Worm (Caenorhabditis elegans) whole organism, early embryonic: ENCODE results near the gene Y54G2A.36.

Experiments used
- B0310.2 ChIP-seq: sonication (generic microtip); optimal IDR thresholded peaks from 2 replicates; lab custom pipeline; 2016; ENCODE audit warnings: mild to moderate bottlenecking, missing genetic modification characterization, missing compliant biosample characterization
- F13C5.2 ChIP-seq: sonication (generic microtip); optimal IDR thresholded peaks from 2 replicates; lab custom pipeline; 2017; ENCODE audit warnings: mild to moderate bottlenecking, missing genetic modification characterization, inconsistent platforms, missing compliant biosample characterization
- aly-1 ChIP-seq: sonication (generic microtip); optimal IDR thresholded peaks from 2 replicates; lab custom pipeline; 2016; ENCODE audit warnings: missing genetic modification characterization, missing compliant biosample characterization
- ama-1 ChIP-seq: fragments of 150-350 bp; optimal IDR thresholded peaks from 2 replicates; lab custom pipeline; 2014
- ceh-13 ChIP-seq: fragments of 200-800 bp; sonication (Bioruptor generic); optimal IDR thresholded peaks from 2 replicates; lab custom pipeline; 2018; ENCODE audit warnings: mild to moderate bottlenecking, missing genetic modification characterization, missing compliant biosample characterization
- ceh-36 ChIP-seq: sonication (generic microtip); optimal IDR thresholded peaks from 2 replicates; lab custom pipeline; 2016; ENCODE audit warnings: missing genetic modification characterization, inconsistent platforms, missing compliant biosample characterization
- ets-7 ChIP-seq: sonication (generic microtip); optimal IDR thresholded peaks from 2 replicates; lab custom pipeline; 2016; ENCODE audit warnings: missing genotype, missing genetic modification characterization, missing compliant biosample characterization
- flt-1 ChIP-seq: fragments of 200-800 bp; sonication (Bioruptor generic); IDR thresholded peaks from 2 replicates; pipeline ENCODE4 v1.3.6; 2022; ENCODE audit warnings: missing genetic modification characterization, missing compliant biosample characterization
- hmbx-1 ChIP-seq: sonication (generic microtip); optimal IDR thresholded peaks from 2 replicates; lab custom pipeline; 2016; ENCODE audit warnings: mild to moderate bottlenecking, missing genetic modification characterization, missing compliant biosample characterization
- hmg-4 ChIP-seq: fragments of 200-800 bp; sonication (Bioruptor generic); optimal IDR thresholded peaks from 2 replicates; lab custom pipeline; 2018; ENCODE audit warnings: mild to moderate bottlenecking, missing genetic modification characterization, missing compliant biosample characterization
- hnd-1 ChIP-seq: sonication (generic microtip); optimal IDR thresholded peaks from 2 replicates; lab custom pipeline; 2016; ENCODE audit warnings: missing genetic modification characterization, missing compliant biosample characterization
- pes-1 ChIP-seq: fragments of 200-800 bp; sonication (Bioruptor generic); IDR thresholded peaks from 2 replicates; pipeline ENCODE4 v1.3.6; 2022; ENCODE audit warnings: missing genetic modification reagents, missing genetic modification characterization, missing compliant biosample characterization
- scrt-1 ChIP-seq: fragments of 200-800 bp; sonication (Bioruptor generic); IDR thresholded peaks from 2 replicates; pipeline ENCODE4 v1.3.6; 2022; ENCODE audit warnings: missing genetic modification characterization, missing compliant biosample characterization
- sea-1 ChIP-seq: fragments of 200-800 bp; sonication (Bioruptor generic); conservative IDR thresholded peaks from 2 replicates; pipeline ENCODE4 v1.3.6; 2022; ENCODE audit warnings: missing genetic modification characterization, missing compliant biosample characterization
- tbx-11 ChIP-seq: fragments of 200-800 bp; sonication (Bioruptor generic); IDR thresholded peaks from 2 replicates; pipeline ENCODE4 v1.3.6; 2022; ENCODE audit warnings: missing genetic modification characterization, missing compliant biosample characterization
- tbx-37 ChIP-seq: fragments of 200-800 bp; sonication (Bioruptor generic); conservative IDR thresholded peaks from 2 replicates; pipeline ENCODE4 v1.3.6; 2022; ENCODE audit warnings: missing genetic modification reagents, missing genetic modification characterization, missing compliant biosample characterization
- tra-4 ChIP-seq: sonication (generic microtip); optimal IDR thresholded peaks from 2 replicates; lab custom pipeline; 2017; ENCODE audit warnings: missing genetic modification characterization, missing compliant biosample characterization

The Y54G2A.36 gene

DNA sequence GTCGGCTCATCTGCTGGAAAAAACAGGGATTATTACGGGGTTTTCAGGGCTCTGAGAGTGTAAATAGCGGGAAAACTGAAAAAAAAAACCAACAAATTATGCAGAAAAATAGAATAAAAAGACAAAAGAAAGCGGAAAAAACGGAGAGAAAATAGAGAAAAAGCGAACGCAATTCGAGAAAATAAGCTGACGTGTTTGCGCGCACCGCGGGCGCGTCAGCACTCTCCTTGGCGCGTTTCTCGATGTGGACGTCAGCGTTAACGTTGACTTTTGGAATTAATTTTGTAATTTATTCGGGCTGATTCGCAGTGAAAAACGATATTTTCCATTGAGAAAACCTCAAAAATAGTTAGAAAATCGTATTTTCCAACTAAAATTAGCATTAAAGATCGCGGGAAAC, 30.9 kb downstream of the Y54G2A.36 start, which contains the start of gene manf-1:
TSS of gene manf-1 (minus strand) at position 13 of the 400 bp plus-strand sequence.
- TF ChIP-seq aly-1 (tag; lab: Kevin White, UChicago) (no peak), B0310.2 (tag; lab: Kevin White, UChicago) (no peak), F13C5.2 (tag; lab: Kevin White, UChicago) (no peak), scrt-1 (no peak), hmbx-1 (tag; lab: Kevin White, UChicago) (no peak), hmg-4 (GFP tag; lab: Kevin White, UChicago) (no peak), ets-7 (tag; lab: Kevin White, UChicago) (no peak), ama-1 (lab: Kevin White, UChicago) (no peak), ceh-36 (tag; lab: Kevin White, UChicago) (no peak), tra-4 (tag; lab: Kevin White, UChicago) (no peak)

DNA sequence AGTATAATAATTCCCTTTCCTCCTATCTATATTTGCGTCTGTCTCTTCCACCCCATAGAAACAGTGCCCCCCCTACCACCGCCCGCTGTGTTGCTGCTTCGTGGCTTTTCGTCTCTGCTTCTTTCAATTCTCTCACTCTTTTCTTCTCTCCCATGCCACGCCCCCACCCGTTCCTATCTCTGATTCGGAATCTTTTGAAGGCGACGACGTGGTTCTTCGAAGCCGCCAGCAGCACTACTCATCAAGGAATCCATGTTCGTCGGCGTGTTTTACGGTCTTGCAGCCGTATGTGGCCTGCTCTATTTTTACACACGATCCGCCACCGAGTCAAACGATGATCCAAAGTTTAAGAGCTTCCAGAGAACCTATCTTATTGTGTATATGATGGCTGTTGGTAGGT, 33.7 kb downstream of the Y54G2A.36 start, which contains the start of gene samt-1:
TSS of gene samt-1 (plus strand) at position 176 of the 400 bp plus-strand sequence.
- TF ChIP-seq ceh-36 (tag; lab: Kevin White, UChicago): no peak
- no peak for TF ChIP-seq ceh-13 (GFP tag; lab: Kevin White, UChicago)
- TF ChIP-seq aly-1 (tag; lab: Kevin White, UChicago): no peak
- TF ChIP-seq pes-1 (GFP tag; lab: Robert Waterston, UW): no peak
- TF ChIP-seq B0310.2 (tag; lab: Kevin White, UChicago): no peak
- no peak for TF ChIP-seq tra-4 (tag; lab: Kevin White, UChicago)
- TF ChIP-seq F13C5.2 (tag; lab: Kevin White, UChicago): no peak
- TF ChIP-seq sea-1 (GFP tag; lab: Robert Waterston, UW): no peak
- no peak for TF ChIP-seq flt-1 (GFP tag; lab: Robert Waterston, UW)
- no peak for TF ChIP-seq ama-1 (lab: Kevin White, UChicago)
- no peak for TF ChIP-seq tbx-37 (GFP tag; lab: Robert Waterston, UW)
- no peak for TF ChIP-seq hnd-1 (tag; lab: Kevin White, UChicago)
- no peak for TF ChIP-seq hmbx-1 (tag; lab: Kevin White, UChicago)
- no peak for TF ChIP-seq hmg-4 (GFP tag; lab: Kevin White, UChicago)
- TF ChIP-seq scrt-1: no peak
- TF ChIP-seq ets-7 (tag; lab: Kevin White, UChicago): no peak
- TF ChIP-seq tbx-11 (GFP tag; lab: Robert Waterston, UW): no peak

DNA sequence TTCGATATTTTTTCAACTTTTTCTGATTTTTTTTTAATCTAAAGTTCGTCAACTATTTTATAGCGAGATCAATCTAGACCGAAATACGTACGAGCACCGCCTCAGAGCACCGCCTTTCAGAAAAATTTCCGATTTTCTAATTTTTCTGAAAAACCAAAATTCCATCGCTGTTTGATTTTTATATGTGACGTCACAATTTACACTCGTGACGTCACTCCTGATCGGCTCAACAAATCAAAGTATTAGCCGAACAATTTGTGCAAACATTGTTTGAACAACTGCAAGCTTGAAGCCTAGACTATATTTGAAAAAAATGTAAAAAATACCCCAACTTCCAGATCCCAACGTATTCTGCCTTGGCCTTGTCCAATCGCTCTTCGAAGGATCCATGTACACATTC, 37.7 kb downstream of the Y54G2A.36 start:
- TF ChIP-seq ets-7 (tag; lab: Kevin White, UChicago): no peak
- TF ChIP-seq hnd-1 (tag; lab: Kevin White, UChicago): no peak
- no peak for TF ChIP-seq flt-1 (GFP tag; lab: Robert Waterston, UW)
- TF ChIP-seq hmg-4 (GFP tag; lab: Kevin White, UChicago): no peak
- TF ChIP-seq scrt-1: no peak
- TF ChIP-seq ceh-36 (tag; lab: Kevin White, UChicago): no peak
- TF ChIP-seq ceh-13 (GFP tag; lab: Kevin White, UChicago): no peak
- TF ChIP-seq B0310.2 (tag; lab: Kevin White, UChicago): no peak
- TF ChIP-seq pes-1 (GFP tag; lab: Robert Waterston, UW): no peak
- no peak for TF ChIP-seq tbx-37 (GFP tag; lab: Robert Waterston, UW)
- no peak for TF ChIP-seq hmbx-1 (tag; lab: Kevin White, UChicago)
